Worm (Caenorhabditis elegans): ENCODE measurements around the gene skr-16.

The skr-16 gene

ce11 chrIV:7165723-7166122 is 2.8 kb upstream of the skr-16 start, which contains the start of gene rpc-1 (continued):
- TF ChIP-seq grh-1 (GFP tag; IDR thresholded peaks at IDR 0.05), result no peak
- TF ChIP-seq efl-1 (optimal IDR thresholded peaks at IDR 0.05), result peak; percentile 50 to 79
- TF ChIP-seq efl-1 (GFP tag; optimal IDR thresholded peaks at IDR 0.05 in 1 of 2), result peak; percentile 74 to 98
- no peak for TF ChIP-seq lin-39 (tag; optimal IDR thresholded peaks at IDR 0.05)
- TF ChIP-seq mab-9 (GFP tag; IDR thresholded peaks at IDR 0.05), result no peak
- no peak for TF ChIP-seq nhr-237 (tag; optimal IDR thresholded peaks at IDR 0.05)
- TF ChIP-seq C16A3.4 (tag; optimal IDR thresholded peaks at IDR 0.05), result peak; percentile 12
- peak; percentile 58 for TF ChIP-seq skn-1 (tag; optimal IDR thresholded peaks at IDR 0.05)
- TF ChIP-seq irx-1 (tag; optimal IDR thresholded peaks at IDR 0.05), result no peak
- no peak for TF ChIP-seq unc-30 (tag; optimal IDR thresholded peaks at IDR 0.05)
- TF ChIP-seq dsc-1 (tag; optimal IDR thresholded peaks at IDR 0.05), result no peak

- peak; percentile 25 for TF ChIP-seq swsn-7 (tag; optimal IDR thresholded peaks at IDR 0.05)
- TF ChIP-seq unc-130 (tag; optimal IDR thresholded peaks at IDR 0.05), result no peak
- TF ChIP-seq irx-1 (tag; optimal IDR thresholded peaks at IDR 0.05), result no peak
- TF ChIP-seq skn-1 (tag; optimal IDR thresholded peaks at IDR 0.05), result no peak
- peak; percentile 57 for TF ChIP-seq nhr-71 (tag; optimal IDR thresholded peaks at IDR 0.05)
- TF ChIP-seq tbx-2 (tag; optimal IDR thresholded peaks at IDR 0.05), result no peak
- TF ChIP-seq F16B12.6 (tag; optimal IDR thresholded peaks at IDR 0.05), result peak; percentile 16
- TF ChIP-seq snu-23 (GFP tag; optimal IDR thresholded peaks at IDR 0.05), result peak; percentile 50
- TF ChIP-seq nhr-237 (tag; optimal IDR thresholded peaks at IDR 0.05), result no peak
- TF ChIP-seq xbp-1 (tag; optimal IDR thresholded peaks at IDR 0.05), result no peak
- TF ChIP-seq ceh-90 (tag; optimal IDR thresholded peaks at IDR 0.05), result no peak
- no peak for TF ChIP-seq nhr-77 (tag; optimal IDR thresholded peaks at IDR 0.05)
- peak; percentile 7 for TF ChIP-seq lir-3 (tag; optimal IDR thresholded peaks at IDR 0.05; ENCODE audit: poor library complexity)
- no peak for TF ChIP-seq nhr-84 (tag; optimal IDR thresholded peaks at IDR 0.05)
- no peak for TF ChIP-seq sox-4 (tag; optimal IDR thresholded peaks at IDR 0.05)
- peak; percentile 42 for TF ChIP-seq dsc-1 (tag; optimal IDR thresholded peaks at IDR 0.05)
- no peak for TF ChIP-seq sptf-1 (tag; optimal IDR thresholded peaks at IDR 0.05)
- no peak for TF ChIP-seq efl-3 (GFP tag; optimal IDR thresholded peaks at IDR 0.05)
- no peak for TF ChIP-seq ceh-63 (GFP tag; optimal IDR thresholded peaks at IDR 0.05)
- TF ChIP-seq grh-1 (GFP tag; IDR thresholded peaks at IDR 0.05), result no peak
- TF ChIP-seq rnt-1 (tag; optimal IDR thresholded peaks at IDR 0.05), result peak; percentile 38
- peak in 1 of 2 experiments; percentile 29 for TF ChIP-seq mdl-1 (tag; optimal IDR thresholded peaks at IDR 0.05)
- TF ChIP-seq elt-3 (tag; optimal IDR thresholded peaks at IDR 0.05), result no peak
- peak in 1 of 3 experiments; percentile 31 for TF ChIP-seq ceh-82 (tag; optimal IDR thresholded peaks at IDR 0.05)
- peak; percentile 24 for TF ChIP-seq isw-1 (GFP tag; IDR thresholded peaks at IDR 0.05)
- peak; percentile 36 to 44 for TF ChIP-seq lsy-2 (tag; optimal IDR thresholded peaks at IDR 0.05)
- TF ChIP-seq mef-2 (tag; optimal IDR thresholded peaks at IDR 0.05), result no peak
- TF ChIP-seq dpl-1 (GFP tag; optimal IDR thresholded peaks at IDR 0.05), result peak; percentile 8 to 27 (median 13)
- no peak for TF ChIP-seq zip-4 (GFP tag; optimal IDR thresholded peaks at IDR 0.05)
- TF ChIP-seq nhr-47 (tag; optimal IDR thresholded peaks at IDR 0.05), result peak; percentile 38
- TF ChIP-seq lin-35 (GFP tag; optimal IDR thresholded peaks at IDR 0.05), result no peak
- TF ChIP-seq fkh-8 (tag; optimal IDR thresholded peaks at IDR 0.05), result peak; percentile 37
- peak; percentile 65 to 73 for TF ChIP-seq efl-1 (optimal IDR thresholded peaks at IDR 0.05)
- peak in 1 of 2 experiments; percentile 82 for TF ChIP-seq efl-1 (GFP tag; optimal IDR thresholded peaks at IDR 0.05 in 1 of 2)
- TF ChIP-seq nhr-76 (tag; optimal IDR thresholded peaks at IDR 0.05), result no peak
- TF ChIP-seq mep-1 (tag; optimal IDR thresholded peaks at IDR 0.05), result peak; percentile 53
- TF ChIP-seq pag-3 (tag; optimal IDR thresholded peaks at IDR 0.05; ENCODE audit: borderline replicate concordance, insufficient read depth), result no peak
- TF ChIP-seq nhr-85 (tag), result peak; percentile 44
- TF ChIP-seq blmp-1 (tag; optimal IDR thresholded peaks at IDR 0.05), result no peak
Measured at ce11 chrIV:7166553-7166952, 2.0 kb upstream of the skr-16 start, which contains the start of gene C42D4.18. Gene C42D4.18, plus strand, starts transcription at chrIV:7166783.
